Worm (Caenorhabditis elegans): ENCODE data around the gene B0495.5.

B0495.5 gene

DNA sequence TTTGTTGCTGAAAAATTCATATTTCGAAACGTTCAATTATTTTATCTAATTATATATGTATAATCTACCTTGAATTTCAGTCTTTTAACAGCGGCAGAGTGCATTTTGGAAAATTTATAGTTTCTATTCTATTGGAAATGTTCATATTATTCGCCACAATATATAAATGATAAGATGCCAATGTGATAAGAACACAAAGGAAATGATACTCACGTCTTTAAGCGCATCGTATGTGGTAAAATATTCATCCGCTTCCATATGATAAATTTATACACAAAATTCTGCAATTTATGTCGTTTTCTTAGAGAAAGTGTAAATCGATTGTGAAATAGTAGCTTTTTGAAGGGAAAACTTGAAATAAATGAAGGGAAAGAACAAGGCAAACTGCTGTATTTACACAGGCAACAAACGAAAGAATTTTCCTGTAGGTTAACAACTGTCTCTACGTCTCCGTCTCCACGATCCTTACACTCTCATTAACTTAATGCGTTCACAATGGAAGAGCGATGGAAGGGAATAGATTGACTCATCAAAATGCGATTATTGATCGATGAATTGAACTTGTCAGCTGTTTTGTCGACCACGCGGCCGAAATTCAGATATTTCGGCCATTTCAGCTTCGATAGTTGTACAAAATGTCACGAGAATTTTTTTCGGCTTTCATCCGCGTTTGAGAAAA, 36.2 kb downstream of the B0495.5 start, which contains the start of gene alfa-1 (continued):
- TF ChIP-seq mef-2 (tag; optimal IDR thresholded peaks at IDR 0.05) (no peak), nhr-71 (tag; optimal IDR thresholded peaks at IDR 0.05) (peak; percentile 25), egl-13 (tag; optimal IDR thresholded peaks at IDR 0.05) (no peak), snu-23 (GFP tag; optimal IDR thresholded peaks at IDR 0.05) (peak; percentile 41), xbp-1 (tag; optimal IDR thresholded peaks at IDR 0.05) (no peak), sox-4 (tag; optimal IDR thresholded peaks at IDR 0.05) (no peak), ets-5 (GFP tag; IDR thresholded peaks at IDR 0.05) (no peak), nhr-47 (tag; optimal IDR thresholded peaks at IDR 0.05) (no peak), tlp-1 (tag; optimal IDR thresholded peaks at IDR 0.05) (no peak), lin-14 (GFP tag; optimal IDR thresholded peaks at IDR 0.05) (peak; percentile 74), lin-35 (GFP tag; optimal IDR thresholded peaks at IDR 0.05) (peak; percentile 27 to 39), nhr-20 (tag; optimal IDR thresholded peaks at IDR 0.05) (peak; percentile 6), ceh-8 (GFP tag; optimal IDR thresholded peaks at IDR 0.05) (no peak), jun-1 (tag; optimal IDR thresholded peaks at IDR 0.05) (peak; percentile 0), hlh-4 (tag; optimal IDR thresholded peaks at IDR 0.05) (no peak), grh-1 (GFP tag; IDR thresholded peaks at IDR 0.05) (no peak)

DNA sequence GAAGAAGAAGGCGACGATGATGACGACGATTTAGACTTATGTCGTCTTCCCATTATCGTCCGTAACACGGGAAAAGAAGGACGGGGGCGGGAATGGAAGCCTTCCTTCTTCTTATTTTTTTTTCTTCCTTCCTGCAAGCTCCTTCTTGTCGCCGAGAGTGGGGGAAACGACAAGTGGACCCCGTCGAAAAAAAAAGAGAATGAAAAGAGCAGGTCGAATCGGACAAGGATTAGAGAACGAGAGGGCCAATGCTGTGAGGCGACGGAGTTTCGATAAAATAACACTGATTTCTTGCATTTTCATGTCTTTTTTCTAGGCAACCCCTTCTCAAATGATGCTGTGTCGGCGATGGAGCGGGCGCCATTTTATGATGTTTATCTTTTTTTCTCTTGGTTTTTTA, 47.1 kb downstream of the B0495.5 start, which contains the start of gene pde-4:
TSS of gene pde-4 (minus strand) at position 76 of the 400 bp plus-strand sequence.
- TF ChIP-seq hlh-17 (GFP tag; optimal IDR thresholded peaks at IDR 0.05; ENCODE audit: borderline replicate concordance) (no peak), C04F5.9 (tag; optimal IDR thresholded peaks at IDR 0.05) (no peak), lin-14 (GFP tag; optimal IDR thresholded peaks at IDR 0.05) (peak; percentile 59), egl-27 (tag; optimal IDR thresholded peaks at IDR 0.05) (no peak)

All from whole organism, L1 larva.